Fruit fly (Drosophila melanogaster) whole organism, embryonic: ENCODE data around the gene CG34338.

ENCODE experiments used
- Antp ChIP-seq: fragments of 200-800 bp; sonication (Bioruptor generic); optimal IDR thresholded peaks from 3 replicates; lab custom pipeline; 2016; ENCODE audit warnings: missing biosample characterization, missing genetic modification characterization
- BEAF-32 ChIP-seq: fragments of 200-800 bp; sonication (Bioruptor generic); optimal IDR thresholded peaks from 3 replicates; lab custom pipeline; 2017; ENCODE audit warnings: missing biosample characterization, missing genetic modification characterization, mild to moderate bottlenecking, moderate library complexity, missing genetic modification reagents
- CG10431 ChIP-seq: fragments of 200-800 bp; sonication (Bioruptor generic); optimal IDR thresholded peaks from 3 replicates; lab custom pipeline; 2018; ENCODE audit warnings: missing biosample characterization, mild to moderate bottlenecking, missing genetic modification characterization
- CG10565 ChIP-seq: fragments of 200-800 bp; sonication (Bioruptor generic); optimal IDR thresholded peaks from 3 replicates; lab custom pipeline; 2016; ENCODE audit warnings: missing biosample characterization, mild to moderate bottlenecking, missing genetic modification characterization
- CG10654 ChIP-seq: fragments of 200-800 bp; sonication (Bioruptor generic); optimal IDR thresholded peaks from 2 replicates; lab custom pipeline; 2016; ENCODE audit warnings: missing biosample characterization, missing genetic modification characterization
- CG10959 ChIP-seq: fragments of 200-800 bp; sonication (Bioruptor generic); IDR thresholded peaks from 2 replicates; pipeline ENCODE4 v1.3.6; 2022; ENCODE audit warnings: missing biosample characterization, missing genetic modification characterization
- CG11247 ChIP-seq: fragments of 200-800 bp; sonication (Bioruptor generic); IDR thresholded peaks from 2 replicates; pipeline ENCODE4 v1.3.6; 2022; ENCODE audit warnings: missing biosample characterization, missing genetic modification characterization
- CG15011 ChIP-seq: fragments of 200-800 bp; sonication (Bioruptor generic); optimal IDR thresholded peaks from 3 replicates; lab custom pipeline; 2018; ENCODE audit warnings: missing biosample characterization, mild to moderate bottlenecking, missing genetic modification characterization
- CG15073 ChIP-seq: fragments of 200-800 bp; sonication (Bioruptor generic); optimal IDR thresholded peaks from 2 replicates; lab custom pipeline; 2016; ENCODE audit warnings: missing biosample characterization, missing genetic modification characterization
- CG15601 ChIP-seq: fragments of 200-800 bp; sonication (Bioruptor generic); optimal IDR thresholded peaks from 3 replicates; lab custom pipeline; 2019; ENCODE audit warnings: missing biosample characterization, mild to moderate bottlenecking, missing genetic modification characterization, moderate library complexity
- CG17359 ChIP-seq: fragments of 200-800 bp; sonication (Bioruptor generic); optimal IDR thresholded peaks from 3 replicates; lab custom pipeline; 2018; ENCODE audit warnings: missing biosample characterization, mild to moderate bottlenecking, missing genetic modification characterization, moderate library complexity
- CG18262 ChIP-seq: fragments of 200-800 bp; optimal IDR thresholded peaks from 3 replicates; lab custom pipeline; 2019; ENCODE audit warnings: missing biosample characterization, mild to moderate bottlenecking, missing genetic modification characterization, moderate library complexity
- CG2199 ChIP-seq: fragments of 200-800 bp; sonication (Bioruptor generic); IDR thresholded peaks from 3 replicates; pipeline ENCODE4 v1.3.6; 2022; ENCODE audit warnings: missing biosample characterization, missing genetic modification characterization
- CG34376 ChIP-seq: fragments of 200-800 bp; sonication (Bioruptor generic); optimal IDR thresholded peaks from 2 replicates; lab custom pipeline; 2018; ENCODE audit warnings: missing biosample characterization, mild to moderate bottlenecking, missing genetic modification characterization
- CG3995 ChIP-seq: fragments of 200-800 bp; sonication (Bioruptor generic); optimal IDR thresholded peaks from 3 replicates; lab custom pipeline; 2016; ENCODE audit warnings: missing biosample characterization, missing genetic modification characterization
- CG4282 ChIP-seq: fragments of 200-800 bp; sonication (Bioruptor generic); optimal IDR thresholded peaks from 2 replicates; lab custom pipeline; 2016; ENCODE audit warnings: missing biosample characterization, missing genetic modification characterization
- CG4328 ChIP-seq: fragments of 200-800 bp; sonication (Bioruptor generic); optimal IDR thresholded peaks from 3 replicates; lab custom pipeline; 2017; ENCODE audit warnings: missing biosample characterization, missing genetic modification reagents, missing genetic modification characterization
- CG4360 ChIP-seq: fragments of 200-800 bp; sonication (Bioruptor generic); IDR thresholded peaks from 2 replicates; pipeline ENCODE4 v1.3.6; 2022; ENCODE audit warnings: missing biosample characterization, missing genetic modification characterization
- CG4820 ChIP-seq: fragments of 200-800 bp; sonication (Bioruptor generic); optimal IDR thresholded peaks from 3 replicates; lab custom pipeline; 2016; ENCODE audit warnings: missing biosample characterization, missing genetic modification characterization
- CG7357 ChIP-seq: fragments of 200-800 bp; sonication (Bioruptor generic); IDR thresholded peaks from 3 replicates; pipeline ENCODE4 v1.3.6; 2022; ENCODE audit warnings: missing biosample characterization, missing genetic modification characterization
- CG7372 ChIP-seq: fragments of 200-800 bp; sonication (Bioruptor generic); IDR thresholded peaks from 2 replicates; pipeline ENCODE4 v1.3.6; 2022; ENCODE audit warnings: missing biosample characterization, missing genetic modification characterization
- CG7556 ChIP-seq: fragments of 200-800 bp; sonication (Bioruptor generic); optimal IDR thresholded peaks from 2 replicates; lab custom pipeline; 2017; ENCODE audit warnings: missing biosample characterization, mild to moderate bottlenecking, missing genetic modification characterization
- Dad ChIP-seq: fragments of 200-800 bp; sonication (Bioruptor generic); optimal IDR thresholded peaks from 3 replicates; lab custom pipeline; 2016; ENCODE audit warnings: missing biosample characterization, missing genetic modification characterization
- Deaf1 ChIP-seq: fragments of 200-800 bp; optimal IDR thresholded peaks from 3 replicates; lab custom pipeline; 2019; ENCODE audit warnings: missing biosample characterization, mild to moderate bottlenecking, missing genetic modification characterization, moderate library complexity
- Drgx ChIP-seq: fragments of 200-800 bp; sonication (Bioruptor generic); IDR thresholded peaks from 2 replicates; pipeline ENCODE4 v1.3.6; 2022; ENCODE audit warnings: missing biosample characterization, missing genetic modification characterization
- Ets97D ChIP-seq: fragments of 200-800 bp; sonication (Bioruptor generic); optimal IDR thresholded peaks from 3 replicates; lab custom pipeline; 2016; ENCODE audit warnings: missing biosample characterization, missing genetic modification characterization
- Fer3 ChIP-seq: fragments of 200-800 bp; sonication (Bioruptor generic); optimal IDR thresholded peaks from 2 replicates; lab custom pipeline; 2018; ENCODE audit warnings: missing biosample characterization, mild to moderate bottlenecking, missing genetic modification characterization, moderate library complexity
- Hmx ChIP-seq: fragments of 200-800 bp; sonication (Bioruptor generic); optimal IDR thresholded peaks from 2 replicates; lab custom pipeline; 2016; ENCODE audit warnings: missing biosample characterization, missing genetic modification characterization
- Lpt ChIP-seq: fragments of >200 bp; optimal IDR thresholded peaks from 2 replicates; lab custom pipeline; 2018; ENCODE audit warnings: missing biosample characterization, missing genetic modification characterization
- Mad ChIP-seq: fragments of 200-800 bp; sonication (Bioruptor generic); optimal IDR thresholded peaks from 2 replicates; lab custom pipeline; 2016; ENCODE audit warnings: missing biosample characterization, missing genetic modification characterization
- Nf-YA ChIP-seq: fragments of 200-800 bp; sonication (Bioruptor generic); IDR thresholded peaks from 2 replicates; pipeline ENCODE4 v1.3.6; 2022; ENCODE audit warnings: missing biosample characterization, missing genetic modification characterization
- Ptx1 ChIP-seq: fragments of 200-800 bp; sonication (Bioruptor generic); IDR thresholded peaks from 2 replicates; pipeline ENCODE4 v1.3.6; 2022; ENCODE audit warnings: missing biosample characterization, missing genetic modification characterization
- Side ChIP-seq: fragments of 200-800 bp; sonication (Bioruptor generic); optimal IDR thresholded peaks from 2 replicates; lab custom pipeline; 2016; ENCODE audit warnings: missing biosample characterization, missing genetic modification characterization
- bigmax ChIP-seq: fragments of 200-800 bp; sonication (Bioruptor generic); optimal IDR thresholded peaks from 2 replicates; lab custom pipeline; 2018; ENCODE audit warnings: missing biosample characterization, mild to moderate bottlenecking, missing genetic modification characterization
- br ChIP-seq: fragments of >200 bp; optimal IDR thresholded peaks from 2 replicates; lab custom pipeline; 2017
- cad ChIP-seq: fragments of >200 bp; optimal IDR thresholded peaks from 2 replicates; lab custom pipeline; 2017; ENCODE audit warnings: missing biosample characterization, missing genetic modification characterization
- dm ChIP-seq: fragments of 200-800 bp; sonication (Bioruptor generic); optimal IDR thresholded peaks from 3 replicates; lab custom pipeline; 2016; ENCODE audit warnings: missing biosample characterization, missing genetic modification characterization
- dmrt99B ChIP-seq: fragments of 200-800 bp; sonication (Bioruptor generic); optimal IDR thresholded peaks from 2 replicates; lab custom pipeline; 2018; ENCODE audit warnings: missing biosample characterization, mild to moderate bottlenecking, missing genetic modification characterization, moderate library complexity
- eyg ChIP-seq: fragments of 200-800 bp; sonication (Bioruptor generic); optimal IDR thresholded peaks from 3 replicates; lab custom pipeline; 2016; ENCODE audit warnings: missing biosample characterization, missing genetic modification characterization
- grn ChIP-seq: fragments of 200-800 bp; sonication (Bioruptor generic); optimal IDR thresholded peaks from 3 replicates; lab custom pipeline; 2017; ENCODE audit warnings: missing biosample characterization, missing genetic modification characterization
- gro ChIP-seq: fragments of 200-800 bp; sonication (Bioruptor generic); optimal IDR thresholded peaks from 2 replicates; lab custom pipeline; 2016; ENCODE audit warnings: missing biosample characterization, missing genetic modification characterization
- hbn ChIP-seq: fragments of 200-800 bp; sonication (Bioruptor generic); IDR thresholded peaks from 2 replicates; pipeline ENCODE4 v1.3.6; 2022; ENCODE audit warnings: missing biosample characterization, missing genetic modification characterization; ENCODE audit not compliant: partially characterized antibody
- kni ChIP-seq: fragments of 200-800 bp; sonication (Bioruptor generic); optimal IDR thresholded peaks from 3 replicates; lab custom pipeline; 2017; ENCODE audit warnings: mild to moderate bottlenecking, missing biosample characterization, missing genetic modification reagents, missing genetic modification characterization
- knrl ChIP-seq: fragments of 200-800 bp; sonication (Bioruptor generic); IDR thresholded peaks from 3 replicates; pipeline ENCODE4 v1.3.6; 2022; ENCODE audit warnings: missing biosample characterization, missing genetic modification characterization; ENCODE audit not compliant: partially characterized antibody
- repo ChIP-seq: fragments of 200-800 bp; sonication (Bioruptor generic); optimal IDR thresholded peaks from 2 replicates; lab custom pipeline; 2016; ENCODE audit warnings: missing biosample characterization, missing genetic modification characterization
- scrt ChIP-seq: fragments of 200-800 bp; sonication (Bioruptor generic); optimal IDR thresholded peaks from 2 replicates; lab custom pipeline; 2018; ENCODE audit warnings: missing biosample characterization, mild to moderate bottlenecking, missing genetic modification characterization, moderate library complexity
- ssp ChIP-seq: fragments of 200-800 bp; sonication (Bioruptor generic); IDR thresholded peaks from 2 replicates; pipeline ENCODE4 v1.3.6; 2022; ENCODE audit warnings: missing biosample characterization, missing genetic modification characterization
- stwl ChIP-seq: fragments of 200-800 bp; sonication (Bioruptor generic); optimal IDR thresholded peaks from 3 replicates; lab custom pipeline; 2018; ENCODE audit warnings: missing biosample characterization, mild to moderate bottlenecking, missing genetic modification characterization, moderate library complexity
- usp ChIP-seq: fragments of >200 bp; optimal IDR thresholded peaks from 2 replicates; lab custom pipeline; 2017; ENCODE audit warnings: missing biosample characterization, missing genetic modification characterization
- wek ChIP-seq: fragments of 200-800 bp; sonication (Bioruptor generic); optimal IDR thresholded peaks from 3 replicates; lab custom pipeline; 2018; ENCODE audit warnings: missing biosample characterization, mild to moderate bottlenecking, missing genetic modification characterization, moderate library complexity

CG34338 gene

DNA sequence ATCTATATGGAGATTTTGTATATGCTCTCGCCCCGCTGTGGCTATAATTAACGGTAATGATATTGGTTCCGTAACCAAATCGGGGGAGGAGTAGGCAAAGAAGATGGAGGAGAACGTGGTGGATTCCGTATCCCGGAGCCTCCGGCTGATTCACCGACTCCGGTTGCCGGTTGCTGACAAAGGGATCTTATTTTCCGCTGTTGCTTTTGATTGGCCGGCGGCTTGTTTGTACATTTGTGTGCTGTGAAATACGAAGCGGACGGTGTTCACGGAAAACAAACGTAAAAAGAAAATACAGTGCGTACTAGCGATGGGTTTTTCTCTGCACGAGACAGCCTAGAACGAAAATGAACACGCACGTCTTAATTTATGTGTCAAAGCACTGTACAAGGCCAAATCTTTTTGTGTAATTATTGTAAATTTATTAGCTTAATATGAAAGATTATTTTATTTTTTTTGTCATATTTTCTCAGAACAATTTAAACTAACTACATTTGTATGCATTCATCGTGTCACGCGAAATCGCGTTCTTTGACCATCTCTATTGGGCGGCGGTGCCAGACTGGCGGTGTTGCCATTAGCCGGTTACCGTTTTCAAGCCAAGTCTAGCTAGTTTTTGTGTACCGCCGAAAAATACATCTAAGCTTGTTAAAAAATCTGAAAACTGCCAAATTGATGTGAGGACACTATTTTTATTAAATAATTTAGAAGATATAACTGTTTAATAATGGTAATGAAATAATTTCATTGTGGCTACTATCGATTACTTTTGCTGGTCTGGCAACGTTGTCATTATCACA is 34.2 kb upstream of the CG34338 start, which contains the start of the genes Pdp and Rab39 (continued):
- TF ChIP-seq CG4282 (GFP tag; lab: Kevin White, UChicago) (no peak), dmrt99B (tag; lab: Kevin White, UChicago) (no peak), CG4820 (GFP tag; lab: Kevin White, UChicago) (peak; percentile 70), Deaf1 (tag; lab: Kevin White, UChicago) (peak; percentile 28), CG4328 (GFP tag; lab: Kevin White, UChicago) (peak; percentile 70), CG3995 (GFP tag; lab: Kevin White, UChicago) (peak; percentile 55), CG10959 (peak; percentile 51), br (lab: Kevin White, UChicago) (no peak), eyg (GFP tag; lab: Kevin White, UChicago) (no peak), Drgx (GFP tag; lab: Robert Waterston, UW) (peak; percentile 79), CG7357 (peak; percentile 67; the same call in 2 of the 3 replicates), grn (GFP tag; lab: Kevin White, UChicago) (no peak), dm (GFP tag; lab: Kevin White, UChicago) (peak; percentile 42), CG2199 (GFP tag; lab: Robert Waterston, UW) (peak; percentile 26; the same call in 1 of the 3 replicates), ssp (GFP tag; lab: Robert Waterston, UW) (peak; percentile 61; the same call in 1 of the 2 replicates), kni (GFP tag; lab: Kevin White, UChicago) (no peak), Antp (GFP tag; lab: Kevin White, UChicago) (peak; percentile 42), CG10654 (GFP tag; lab: Kevin White, UChicago) (peak; percentile 70), Ptx1 (GFP tag; lab: Robert Waterston, UW) (peak; percentile 84; the same call in 1 of the 2 replicates), repo (GFP tag; lab: Kevin White, UChicago) (no peak), wek (no peak), CG7372 (GFP tag; lab: Robert Waterston, UW) (peak; percentile 77), Fer3 (peak; percentile 81), bigmax (GFP tag; lab: Kevin White, UChicago) (no peak), CG17359 (tag; lab: Kevin White, UChicago) (peak; percentile 69), CG15073 (GFP tag; lab: Kevin White, UChicago) (no peak), CG15011 (GFP tag; lab: Kevin White, UChicago) (no peak), CG11247 (GFP tag; lab: Robert Waterston, UW) (peak; percentile 76), Mad (GFP tag; lab: Kevin White, UChicago) (peak; percentile 74), BEAF-32 (GFP tag; lab: Kevin White, UChicago) (peak; percentile 94), hbn (GFP tag; lab: Robert Waterston, UW) (peak; percentile 89), Lpt (GFP tag; lab: Kevin White, UChicago) (no peak), CG4360 (GFP tag; lab: Robert Waterston, UW) (no peak), knrl (peak; percentile 94), stwl (peak; percentile 49), CG34376 (peak; percentile 70), Ets97D (GFP tag; lab: Kevin White, UChicago) (peak; percentile 64), Hmx (GFP tag; lab: Kevin White, UChicago) (peak; percentile 28), CG15601 (tag; lab: Kevin White, UChicago) (peak; percentile 68), gro (GFP tag; lab: Kevin White, UChicago) (peak; percentile 43), CG18262 (tag; lab: Kevin White, UChicago) (peak; percentile 70), scrt (GFP tag; lab: Kevin White, UChicago) (peak; percentile 44), usp (GFP tag; lab: Kevin White, UChicago) (no peak), Side (GFP tag; lab: Kevin White, UChicago) (no peak), cad (GFP tag; lab: Kevin White, UChicago) (no peak), CG7556 (GFP tag; lab: Kevin White, UChicago) (peak; percentile 67), CG10565 (GFP tag; lab: Kevin White, UChicago) (no peak), Dad (GFP tag; lab: Kevin White, UChicago) (peak; percentile 31), Nf-YA (GFP tag; lab: Robert Waterston, UW) (0 out of 2 replicates have a peak, but pooled peaks have one; percentile 41), CG10431 (GFP tag; lab: Kevin White, UChicago) (peak; percentile 18)
